Worm (Caenorhabditis elegans) whole organism, late embryonic: ENCODE measurements around the gene ccep-135.

Source experiments
- C08G9.2 ChIP-seq: sonication (generic microtip); optimal IDR thresholded peaks from 2 replicates; lab custom pipeline; 2016; ENCODE audit warnings: mild to moderate bottlenecking, missing genetic modification characterization, moderate library complexity, missing compliant biosample characterization
- F13H6.1 ChIP-seq: sonication (generic microtip); optimal IDR thresholded peaks from 2 replicates; lab custom pipeline; 2016; ENCODE audit warnings: missing genetic modification characterization, missing compliant biosample characterization
- K09A11.1 ChIP-seq: sonication (generic microtip); optimal IDR thresholded peaks from 2 replicates; lab custom pipeline; 2017; ENCODE audit warnings: antibody characterized with exemption, mild to moderate bottlenecking, missing genetic modification characterization, missing compliant biosample characterization; ENCODE audit not compliant: insufficient read depth
- T23F11.4 ChIP-seq: fragments of 200-800 bp; sonication (Bioruptor generic); optimal IDR thresholded peaks from 2 replicates; lab custom pipeline; 2018; ENCODE audit warnings: mild to moderate bottlenecking, missing genetic modification characterization, missing compliant biosample characterization
- Y22D7AL.16 ChIP-seq: sonication (generic microtip); optimal IDR thresholded peaks from 2 replicates; lab custom pipeline; 2016; ENCODE audit warnings: missing genetic modification characterization, missing compliant biosample characterization
- ahr-1 ChIP-seq: sonication (generic microtip); optimal IDR thresholded peaks from 2 replicates; lab custom pipeline; 2016; ENCODE audit warnings: missing genetic modification characterization, missing compliant biosample characterization
- ceh-18 ChIP-seq: sonication (generic microtip); optimal IDR thresholded peaks from 2 replicates; lab custom pipeline; 2016; ENCODE audit warnings: missing genetic modification characterization, missing compliant biosample characterization
- ceh-19 ChIP-seq: fragments of 200-800 bp; sonication (Bioruptor generic); optimal IDR thresholded peaks from 2 replicates; lab custom pipeline; 2018; ENCODE audit warnings: mild to moderate bottlenecking, missing genetic modification characterization, missing compliant biosample characterization
- ceh-24 ChIP-seq: sonication (generic microtip); optimal IDR thresholded peaks from 2 replicates; lab custom pipeline; 2016; ENCODE audit warnings: mild to moderate bottlenecking, missing genetic modification characterization, missing compliant biosample characterization
- ceh-31 ChIP-seq: sonication (generic microtip); optimal IDR thresholded peaks from 2 replicates; lab custom pipeline; 2016; ENCODE audit warnings: missing genetic modification characterization, missing compliant biosample characterization
- ceh-34 ChIP-seq: sonication (generic microtip); optimal IDR thresholded peaks from 2 replicates; lab custom pipeline; 2016; ENCODE audit warnings: mild to moderate bottlenecking, missing genetic modification characterization, missing compliant biosample characterization
- ceh-45 ChIP-seq: fragments of 200-800 bp; sonication (Bioruptor generic); IDR thresholded peaks from 2 replicates; pipeline ENCODE4 v1.3.6; 2022; ENCODE audit warnings: missing genetic modification reagents, missing genetic modification characterization, missing compliant biosample characterization
- ceh-9 ChIP-seq: sonication (generic microtip); optimal IDR thresholded peaks from 2 replicates; lab custom pipeline; 2016; ENCODE audit warnings: mild to moderate bottlenecking, missing genetic modification characterization, inconsistent platforms, missing compliant biosample characterization
- che-1 ChIP-seq: sonication (generic microtip); optimal IDR thresholded peaks from 2 replicates; lab custom pipeline; 2016; ENCODE audit warnings: mild to moderate bottlenecking, missing genetic modification characterization, missing compliant biosample characterization
- dve-1 ChIP-seq: sonication (generic microtip); optimal IDR thresholded peaks from 2 replicates; lab custom pipeline; 2017; ENCODE audit warnings: antibody characterized with exemption, mild to moderate bottlenecking, missing genetic modification characterization, missing compliant biosample characterization
- elt-2 ChIP-seq: sonication (generic microtip); optimal IDR thresholded peaks from 2 replicates; lab custom pipeline; 2016; ENCODE audit warnings: missing genetic modification reagents, missing genetic modification characterization, missing compliant biosample characterization
- elt-4 ChIP-seq: sonication (generic microtip); optimal IDR thresholded peaks from 2 replicates; lab custom pipeline; 2016; ENCODE audit warnings: missing genetic modification characterization, missing compliant biosample characterization
- fkh-6 ChIP-seq: sonication (generic microtip); optimal IDR thresholded peaks from 2 replicates; lab custom pipeline; 2016; ENCODE audit warnings: missing genetic modification characterization, missing compliant biosample characterization
- hlh-13 ChIP-seq: fragments of 200-800 bp; sonication (Bioruptor generic); optimal IDR thresholded peaks from 2 replicates; lab custom pipeline; 2018; ENCODE audit warnings: mild to moderate bottlenecking, missing genetic modification characterization, missing compliant biosample characterization
- hlh-6 ChIP-seq: sonication (generic microtip); optimal IDR thresholded peaks from 2 replicates; lab custom pipeline; 2016; ENCODE audit warnings: missing genotype, missing genetic modification characterization, missing compliant biosample characterization
- lin-11 ChIP-seq: fragments of 200-800 bp; sonication (Bioruptor generic); optimal IDR thresholded peaks from 2 replicates; lab custom pipeline; 2018; ENCODE audit warnings: mild to moderate bottlenecking, missing genetic modification characterization, missing compliant biosample characterization
- madf-2 ChIP-seq: sonication (generic microtip); optimal IDR thresholded peaks from 2 replicates; lab custom pipeline; 2017; ENCODE audit warnings: missing genetic modification characterization, missing compliant biosample characterization
- mec-3 ChIP-seq: sonication (generic microtip); optimal IDR thresholded peaks from 2 replicates; lab custom pipeline; 2016; ENCODE audit warnings: borderline replicate concordance, missing genetic modification characterization, missing compliant biosample characterization
- nhr-11 ChIP-seq: fragments of 150-350 bp; optimal IDR thresholded peaks from 2 replicates; lab custom pipeline; 2014; ENCODE audit warnings: missing biosample characterization, missing genetic modification characterization
- npax-4 ChIP-seq: sonication (generic microtip); optimal IDR thresholded peaks from 2 replicates; lab custom pipeline; 2016; ENCODE audit warnings: missing genetic modification characterization, missing compliant biosample characterization
- odd-2 ChIP-seq: sonication (generic microtip); optimal IDR thresholded peaks from 2 replicates; lab custom pipeline; 2017; ENCODE audit warnings: antibody characterized with exemption, mild to moderate bottlenecking, missing genetic modification characterization, missing compliant biosample characterization
- pag-3 ChIP-seq: sonication (generic microtip); optimal IDR thresholded peaks from 2 replicates; lab custom pipeline; 2016; ENCODE audit warnings: missing compliant biosample characterization, missing genetic modification characterization, borderline replicate concordance
- pat-9 ChIP-seq: fragments of 200-800 bp; sonication (Bioruptor generic); optimal IDR thresholded peaks from 2 replicates; lab custom pipeline; 2018; ENCODE audit warnings: mild to moderate bottlenecking, missing genetic modification characterization, moderate library complexity, missing compliant biosample characterization
- pros-1 ChIP-seq: fragments of 150-350 bp; optimal IDR thresholded peaks from 2 replicates; lab custom pipeline; 2014; ENCODE audit warnings: missing biosample characterization, missing genetic modification reagents, missing genetic modification characterization
- ref-2 ChIP-seq: sonication (generic microtip); optimal IDR thresholded peaks from 2 replicates; lab custom pipeline; 2016; ENCODE audit warnings: missing genetic modification characterization, missing compliant biosample characterization
- rnt-1 ChIP-seq: sonication (generic microtip); optimal IDR thresholded peaks from 2 replicates; lab custom pipeline; 2016; ENCODE audit warnings: missing genetic modification characterization, missing compliant biosample characterization
- sox-4 ChIP-seq: sonication (generic microtip); optimal IDR thresholded peaks from 2 replicates; lab custom pipeline; 2017; ENCODE audit warnings: mild to moderate bottlenecking, missing genetic modification characterization, inconsistent platforms, missing compliant biosample characterization
- tbx-7 ChIP-seq: sonication (generic microtip); optimal IDR thresholded peaks from 2 replicates; lab custom pipeline; 2016; ENCODE audit warnings: missing genotype, missing genetic modification characterization, missing compliant biosample characterization
- ttx-3 ChIP-seq: sonication (generic microtip); optimal IDR thresholded peaks from 2 replicates; lab custom pipeline; 2016; ENCODE audit warnings: missing genetic modification reagents, missing genetic modification characterization, missing compliant biosample characterization
- unc-3 ChIP-seq, 2 experiments: fragments of 200-800 bp in 1 of 2; sonication (Bioruptor generic) in 1 of 2; sonication (generic microtip) in 1 of 2; conservative IDR thresholded peaks in 1 of 2; optimal IDR thresholded peaks in 1 of 2; 2 replicates each; pipeline versions ENCODE4 v1.3.6 to Lab custom; 2016 to 2022; ENCODE audit warnings: missing compliant biosample characterization in 2 of 2, missing genetic modification characterization in 2 of 2, missing genetic modification reagents in 1 of 2
- unc-42 ChIP-seq: sonication (generic microtip); optimal IDR thresholded peaks from 2 replicates; lab custom pipeline; 2016; ENCODE audit warnings: missing genotype, missing genetic modification characterization, missing compliant biosample characterization
- unc-55 ChIP-seq: sonication (generic microtip); optimal IDR thresholded peaks from 2 replicates; lab custom pipeline; 2017; ENCODE audit warnings: missing biosample characterization, missing genetic modification reagents, missing genetic modification characterization
- unc-86 ChIP-seq: sonication (generic microtip); optimal IDR thresholded peaks from 2 replicates; lab custom pipeline; 2016; ENCODE audit warnings: missing genetic modification characterization, missing compliant biosample characterization
- zip-5 ChIP-seq: sonication (generic microtip); optimal IDR thresholded peaks from 2 replicates; lab custom pipeline; 2016; ENCODE audit warnings: missing genetic modification characterization, missing compliant biosample characterization

Gene ccep-135

ce11 chrIII:3129036-3129435 lies 37.4 kb downstream of the ccep-135 start, which contains the start of gene Y53G8B.1:
Y53G8B.1 (plus strand) TSS chrIII:3129277.
- peak; percentile 2 for TF ChIP-seq elt-2 (tag; lab: Kevin White, UChicago)
- no peak for TF ChIP-seq ceh-9 (tag; lab: Kevin White, UChicago)

DNA sequence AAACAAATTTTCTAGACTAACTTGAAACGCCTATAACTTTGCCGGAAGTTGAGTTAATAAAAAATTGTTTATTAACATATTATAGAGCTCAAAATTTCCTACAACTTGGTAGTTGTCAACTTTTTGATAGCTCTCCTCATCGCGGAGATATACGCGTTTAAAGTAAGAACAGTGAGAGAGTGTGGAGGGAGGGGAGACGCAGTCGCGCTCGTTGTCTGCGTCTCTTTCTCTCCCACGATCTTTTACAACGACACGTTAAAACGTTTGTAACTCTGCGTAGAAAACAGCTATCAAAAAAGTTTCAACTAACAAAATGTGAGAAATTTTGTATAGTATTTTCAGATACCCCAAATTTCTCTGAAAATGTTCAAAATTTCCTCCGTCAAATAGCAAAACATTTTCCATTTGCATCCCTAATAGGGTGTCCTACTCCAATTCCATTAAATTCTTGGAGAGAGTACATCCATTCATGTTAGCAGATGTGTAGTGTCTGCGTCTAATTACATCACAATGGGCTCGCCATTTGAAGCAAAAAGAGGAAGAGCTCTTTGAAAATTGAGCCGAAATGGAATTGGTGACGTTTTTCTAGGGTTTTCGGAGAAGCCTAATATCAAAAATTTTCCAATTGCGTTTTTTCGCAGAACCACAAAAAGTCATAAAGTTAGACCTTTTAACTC lies 44.8 kb downstream of the ccep-135 start:
- peak; percentile 48 for TF ChIP-seq ceh-31 (tag; lab: Kevin White, UChicago)
- TF ChIP-seq F13H6.1 (tag; lab: Kevin White, UChicago) = no peak
- TF ChIP-seq ref-2 (tag; lab: Kevin White, UChicago) = no peak
- peak; percentile 93 for TF ChIP-seq unc-42 (tag; lab: Kevin White, UChicago)
- TF ChIP-seq ceh-18 (tag; lab: Kevin White, UChicago) = no peak

DNA sequence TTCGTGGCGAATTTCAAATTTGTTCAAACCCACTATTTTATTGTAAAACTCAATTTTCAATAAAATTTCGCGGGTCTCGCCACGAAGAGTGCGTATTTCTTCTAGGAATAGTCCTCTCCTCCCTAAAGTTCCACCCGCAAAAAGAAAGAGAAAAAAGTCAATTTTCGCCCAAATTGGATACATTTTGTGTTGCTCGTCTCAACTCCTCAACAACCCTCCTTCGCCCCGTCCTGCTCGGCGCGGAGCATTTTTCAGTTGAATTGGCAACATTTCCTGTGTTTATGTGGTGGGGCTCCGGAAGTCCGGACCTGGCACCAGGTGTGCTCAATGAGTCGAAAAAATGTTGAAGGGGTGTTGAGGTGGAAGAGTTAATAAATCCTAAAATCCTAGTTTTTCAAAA lies 46.4 kb downstream of the ccep-135 start:
- TF ChIP-seq unc-42 (tag; lab: Kevin White, UChicago) = peak; percentile 52
- no peak for TF ChIP-seq pag-3

DNA sequence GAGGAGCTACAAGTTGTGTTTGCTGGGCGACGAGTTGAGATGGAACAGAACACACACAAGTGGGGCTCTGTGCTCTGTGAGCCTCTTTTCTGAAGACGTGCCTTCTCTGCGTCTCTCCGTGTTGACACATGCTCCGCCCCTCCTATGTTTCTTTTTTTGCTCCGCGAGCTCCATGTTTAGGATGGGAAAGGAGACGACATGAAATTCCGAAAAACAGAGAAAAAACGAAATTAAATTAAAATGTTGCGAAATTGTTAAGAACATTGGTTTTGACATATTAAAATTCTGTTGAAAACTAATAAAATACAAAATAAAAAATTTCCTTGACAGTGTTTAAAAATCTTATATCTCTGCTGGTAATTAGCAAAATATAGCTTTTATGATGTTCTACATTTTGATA lies 47.5 kb downstream of the ccep-135 start, which contains the start of gene mec-12:
mec-12 (minus strand) TSS at position 91 of the 400 bp plus-strand sequence.
- TF ChIP-seq tbx-7 (tag; lab: Kevin White, UChicago) (no peak), unc-55 (GFP tag; lab: Kevin White, UChicago) (no peak), ahr-1 (tag; lab: Kevin White, UChicago) (no peak), ceh-31 (tag; lab: Kevin White, UChicago) (no peak), dve-1 (tag; lab: Kevin White, UChicago) (no peak), unc-42 (tag; lab: Kevin White, UChicago) (peak; percentile 81)

ce11 chrIII:3140227-3140626 lies 48.6 kb downstream of the ccep-135 start:
- no peak for TF ChIP-seq Y22D7AL.16
- no peak for TF ChIP-seq che-1 (tag; lab: Kevin White, UChicago)
- no peak for TF ChIP-seq sox-4 (tag; lab: Kevin White, UChicago)
- peak; percentile 99 for TF ChIP-seq ceh-34 (tag; lab: Kevin White, UChicago)
- TF ChIP-seq ceh-9 (tag; lab: Kevin White, UChicago) = no peak
- TF ChIP-seq pag-3 = no peak
- no peak for TF ChIP-seq ttx-3 (tag; lab: Kevin White, UChicago)
- TF ChIP-seq ceh-19 = peak; percentile 76
- TF ChIP-seq ceh-45 (GFP tag; lab: Robert Waterston, UW) = no peak
- no peak for TF ChIP-seq nhr-11 (tag; lab: Kevin White, UChicago)
- no peak for TF ChIP-seq ref-2 (tag; lab: Kevin White, UChicago)
- no peak for TF ChIP-seq T23F11.4 (GFP tag; lab: Kevin White, UChicago)
- TF ChIP-seq unc-86 (tag; lab: Kevin White, UChicago) = no peak
- TF ChIP-seq ahr-1 (tag; lab: Kevin White, UChicago) = no peak
- TF ChIP-seq odd-2 = no peak
- no peak for TF ChIP-seq tbx-7 (tag; lab: Kevin White, UChicago)
- TF ChIP-seq npax-4 (tag; lab: Kevin White, UChicago) = no peak
- no peak for TF ChIP-seq elt-4 (tag; lab: Kevin White, UChicago)

- TF ChIP-seq pros-1 (tag; lab: Kevin White, UChicago) = no peak
- no peak for TF ChIP-seq K09A11.1 (tag; lab: Kevin White, UChicago)
- TF ChIP-seq lin-11 (tag; lab: Kevin White, UChicago) = no peak
- no peak for TF ChIP-seq unc-3 (GFP tag; conservative IDR thresholded peaks at IDR 0.05; lab: Robert Waterston, UW)
- TF ChIP-seq unc-3 (tag; optimal IDR thresholded peaks at IDR 0.05; lab: Kevin White, UChicago) = no peak
- no peak for TF ChIP-seq pat-9 (tag; lab: Kevin White, UChicago)
- no peak for TF ChIP-seq rnt-1 (tag; lab: Kevin White, UChicago)
- no peak for TF ChIP-seq hlh-13 (GFP tag; lab: Kevin White, UChicago)
- TF ChIP-seq mec-3 = no peak
- TF ChIP-seq zip-5 = no peak
- no peak for TF ChIP-seq npax-4 (tag; lab: Kevin White, UChicago)
- TF ChIP-seq fkh-6 (tag; lab: Kevin White, UChicago) = no peak
- TF ChIP-seq sox-4 (tag; lab: Kevin White, UChicago) = no peak
- TF ChIP-seq hlh-6 (tag; lab: Kevin White, UChicago) = no peak
- no peak for TF ChIP-seq ceh-24
- TF ChIP-seq madf-2 = no peak
- TF ChIP-seq pag-3 = no peak
- no peak for TF ChIP-seq C08G9.2
- TF ChIP-seq che-1 (tag; lab: Kevin White, UChicago) = no peak
- TF ChIP-seq ceh-34 (tag; lab: Kevin White, UChicago) = no peak
- no peak for TF ChIP-seq ahr-1 (tag; lab: Kevin White, UChicago)
Measured at ce11 chrIII:3142078-3142477, 50.4 kb downstream of the ccep-135 start.
